Fruit fly (Drosophila melanogaster) whole organism, prepupa: ENCODE results near the gene CG32081.

ENCODE experiments used
- CG3919 ChIP-seq: fragments of 200-800 bp; sonication (Bioruptor generic); optimal IDR thresholded peaks from 3 replicates; lab custom pipeline; 2016; ENCODE audit warnings: missing biosample characterization, missing genetic modification characterization
- CG6808 ChIP-seq: fragments of 200-800 bp; sonication (Bioruptor generic); optimal IDR thresholded peaks from 3 replicates; lab custom pipeline; 2017; ENCODE audit warnings: missing biosample characterization, missing genetic modification characterization, mild to moderate bottlenecking, moderate library complexity, missing genetic modification reagents
- OdsH ChIP-seq: fragments of 200-800 bp; sonication (Bioruptor generic); optimal IDR thresholded peaks from 3 replicates; lab custom pipeline; 2016; ENCODE audit warnings: missing biosample characterization, missing genetic modification characterization

DNA sequence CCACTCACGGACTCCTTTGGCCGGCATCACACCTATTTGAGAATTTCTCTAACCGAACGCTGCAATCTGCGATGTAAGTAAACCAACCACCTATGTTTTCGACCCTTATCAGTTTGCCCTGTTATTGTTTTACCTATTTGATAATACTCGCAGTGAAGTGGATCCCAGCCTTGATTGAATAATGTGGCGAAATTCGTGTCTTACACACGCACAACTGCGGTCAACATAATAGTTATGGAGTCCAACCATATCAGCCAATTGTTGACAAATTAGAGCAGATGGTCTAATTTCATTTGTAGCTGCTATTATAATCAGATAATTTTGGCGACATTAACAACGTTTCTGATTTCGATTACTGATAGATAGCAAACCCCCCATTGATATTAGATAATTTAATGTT is 43.7 kb downstream of the CG32081 start:
- TF ChIP-seq CG3919 (GFP tag; lab: Kevin White, UChicago) (no peak), OdsH (GFP tag; lab: Kevin White, UChicago) (no peak), CG6808 (GFP tag; lab: Kevin White, UChicago) (no peak)
